Worm (Caenorhabditis elegans): ENCODE data around the gene Y57A10A.24.
A peak's percentile ranks its signal among the peaks of the same experiment; 100 is the strongest.

DNA sequence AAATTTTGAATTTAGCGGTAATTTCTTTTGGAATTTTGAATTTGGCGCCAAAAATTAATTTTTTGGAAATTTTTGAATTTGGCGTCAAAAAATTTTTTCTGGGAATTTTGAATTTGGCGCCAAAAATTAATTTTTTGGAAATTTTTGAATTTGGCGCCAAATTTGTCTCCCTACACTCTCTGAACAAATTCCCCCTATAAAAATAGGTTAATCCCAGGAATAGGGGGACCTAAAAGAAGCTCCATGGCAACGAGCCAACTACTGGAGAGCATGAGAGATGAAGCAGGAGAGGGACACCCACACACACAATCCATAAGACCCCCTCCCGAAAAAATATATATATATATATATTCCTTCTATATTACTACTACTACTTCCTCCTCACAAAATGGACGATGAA is 39.8 kb upstream of the Y57A10A.24 start, which contains the start of gene aqp-12:
- TF ChIP-seq tbx-2 (tag; optimal IDR thresholded peaks at IDR 0.05) (no peak), ama-1 (optimal IDR thresholded peaks at IDR 0.05) (no peak), sptf-1 (tag; optimal IDR thresholded peaks at IDR 0.05) (no peak), fkh-10 (GFP tag; optimal IDR thresholded peaks at IDR 0.05) (no peak), nhr-237 (tag; optimal IDR thresholded peaks at IDR 0.05) (no peak), lin-15B (tag; optimal IDR thresholded peaks at IDR 0.05) (no peak), lin-39 (tag; optimal IDR thresholded peaks at IDR 0.05) (no peak), mep-1 (tag; optimal IDR thresholded peaks at IDR 0.05) (no peak), rnt-1 (tag; optimal IDR thresholded peaks at IDR 0.05) (no peak), C04F5.9 (tag; optimal IDR thresholded peaks at IDR 0.05) (no peak), sox-4 (tag; optimal IDR thresholded peaks at IDR 0.05) (no peak), efl-1 (optimal IDR thresholded peaks at IDR 0.05) (no peak), efl-1 (GFP tag; optimal IDR thresholded peaks at IDR 0.05 in 1 of 2) (peak in 1 of 2 experiments; percentile 19), skn-1 (tag; optimal IDR thresholded peaks at IDR 0.05) (no peak), nhr-28 (tag; optimal IDR thresholded peaks at IDR 0.05) (no peak)
